Fruit fly (Drosophila melanogaster): ENCODE measurements around the gene bru2.

bru2 gene

dm6 chr2L:12371740-12372139, 27.7 kb downstream of the bru2 start (continued):
- TF ChIP-seq klu (GFP tag; IDR thresholded peaks at IDR 0.05) (no peak), tin (GFP tag; optimal IDR thresholded peaks at IDR 0.05) (peak; percentile 24), fd102C (GFP tag; optimal IDR thresholded peaks at IDR 0.05) (peak; percentile 19), Hr78 (GFP tag; optimal IDR thresholded peaks at IDR 0.05) (peak in 1 of 2 experiments; percentile 7), hb (GFP tag; IDR thresholded peaks at IDR 0.05; ENCODE audit: partially characterized antibody) (no peak), CG11093 (GFP tag; IDR thresholded peaks at IDR 0.05) (peak; percentile 13; the same call in 1 of the 3 replicates), CG15479 (GFP tag; optimal IDR thresholded peaks at IDR 0.05) (no peak), CG18476 (GFP tag; optimal IDR thresholded peaks at IDR 0.05) (peak; percentile 1), her (GFP tag; optimal IDR thresholded peaks at IDR 0.05) (peak; percentile 20), jumu (GFP tag; optimal IDR thresholded peaks at IDR 0.05) (peak; percentile 30), CG9727 (GFP tag; optimal IDR thresholded peaks at IDR 0.05) (peak; percentile 55), CG2199 (GFP tag; IDR thresholded peaks at IDR 0.05) (no peak), Sry-β (GFP tag; optimal IDR thresholded peaks at IDR 0.05) (peak; percentile 54), CG6654 (GFP tag; optimal IDR thresholded peaks at IDR 0.05) (peak; percentile 42), CG3281 (GFP tag; optimal IDR thresholded peaks at IDR 0.05) (peak; percentile 47), org-1 (GFP tag; optimal IDR thresholded peaks at IDR 0.05) (peak; percentile 65), grau (tag; optimal IDR thresholded peaks at IDR 0.05) (peak; percentile 12), nerfin-1 (tag; optimal IDR thresholded peaks at IDR 0.05) (peak; percentile 66), vvl (GFP tag; IDR thresholded peaks at IDR 0.05) (peak; percentile 75), CG15269 (tag; optimal IDR thresholded peaks at IDR 0.05) (peak; percentile 19), unpg (GFP tag; optimal IDR thresholded peaks at IDR 0.05) (peak; percentile 68), Myb (GFP tag; optimal IDR thresholded peaks at IDR 0.05) (no peak), CG18599 (GFP tag; optimal IDR thresholded peaks at IDR 0.05) (peak; percentile 73), h (optimal IDR thresholded peaks at IDR 0.05) (no peak), CG3407 (GFP tag; optimal IDR thresholded peaks at IDR 0.05) (peak; percentile 91), CG14860 (GFP tag; IDR thresholded peaks at IDR 0.05; ENCODE audit: partially characterized antibody) (no peak), ro (GFP tag; IDR thresholded peaks at IDR 0.05) (0 out of 2 replicates have a peak, but pooled peaks have one; percentile 10), gce (GFP tag; IDR thresholded peaks at IDR 0.05) (peak; percentile 81; the same call in 2 of the 3 replicates), CG9817 (tag; optimal IDR thresholded peaks at IDR 0.05) (peak; percentile 44), CG8388 (GFP tag; optimal IDR thresholded peaks at IDR 0.05) (peak; percentile 58), wor (GFP tag; IDR thresholded peaks at IDR 0.05) (no peak), pum (GFP tag; optimal IDR thresholded peaks at IDR 0.05) (peak; percentile 12), Hey (tag; optimal IDR thresholded peaks at IDR 0.05) (peak; percentile 42), so (GFP tag; IDR thresholded peaks at IDR 0.05) (peak; percentile 66; the same call in 1 of the 3 replicates), HmgD (GFP tag; optimal IDR thresholded peaks at IDR 0.05) (no peak), Rx (GFP tag; IDR thresholded peaks at IDR 0.05) (peak; percentile 41; the same call in 1 of the 2 replicates), Meics (GFP tag; optimal IDR thresholded peaks at IDR 0.05) (peak; percentile 40), Oli (tag; optimal IDR thresholded peaks at IDR 0.05) (peak; percentile 23), CG1647 (GFP tag; optimal IDR thresholded peaks at IDR 0.05) (peak; percentile 4), D19A (tag; optimal IDR thresholded peaks at IDR 0.05) (peak; percentile 40), btn (GFP tag; optimal IDR thresholded peaks at IDR 0.05) (peak; percentile 33), CG8290 (GFP tag; optimal IDR thresholded peaks at IDR 0.05) (peak; percentile 51), CG8290 (tag; optimal IDR thresholded peaks at IDR 0.05) (peak; percentile 72 to 78), fu2 (GFP tag; optimal IDR thresholded peaks at IDR 0.05) (no peak), crol (GFP tag; IDR thresholded peaks at IDR 0.05) (no peak), tio (GFP tag; optimal IDR thresholded peaks at IDR 0.05) (peak; percentile 32), tgo (GFP tag; IDR thresholded peaks at IDR 0.05) (0 out of 3 replicates have a peak, but pooled peaks have one; percentile 15), Aef1 (GFP tag; IDR thresholded peaks at IDR 0.05) (no peak), Hmr (GFP tag; optimal IDR thresholded peaks at IDR 0.05) (peak; percentile 32), Sox100B (GFP tag; optimal IDR thresholded peaks at IDR 0.05) (peak; percentile 73), YL-1 (GFP tag; optimal IDR thresholded peaks at IDR 0.05) (peak; percentile 46)

Measured in whole organism, embryonic.